Fruit fly (Drosophila melanogaster) whole organism, prepupa: ENCODE results near the gene unc80.

Experiments
- Blimp-1 ChIP-seq: fragments of 200-800 bp; sonication (Bioruptor generic); optimal IDR thresholded peaks from 3 replicates; lab custom pipeline; 2017; ENCODE audit warnings: missing biosample characterization, missing genetic modification characterization, mild to moderate bottlenecking, moderate library complexity, missing genetic modification reagents
- CG10631 ChIP-seq: fragments of 200-800 bp; sonication (Bioruptor generic); optimal IDR thresholded peaks from 2 replicates; lab custom pipeline; 2016; ENCODE audit warnings: missing biosample characterization, missing genetic modification characterization
- CG10669 ChIP-seq: fragments of 200-800 bp; sonication (Bioruptor generic); optimal IDR thresholded peaks from 3 replicates; lab custom pipeline; 2018; ENCODE audit warnings: missing biosample characterization, mild to moderate bottlenecking, missing genetic modification characterization, moderate library complexity
- CG15336 ChIP-seq: fragments of 200-800 bp; sonication (Bioruptor generic); IDR thresholded peaks from 2 replicates; pipeline ENCODE4 v1.3.6; 2022; ENCODE audit warnings: missing biosample characterization, missing genetic modification characterization
- CG1621 ChIP-seq: fragments of 200-800 bp; sonication (Bioruptor generic); optimal IDR thresholded peaks from 3 replicates; lab custom pipeline; 2018; ENCODE audit warnings: missing biosample characterization, mild to moderate bottlenecking, missing genetic modification characterization
- CG16779 ChIP-seq: fragments of 200-800 bp; sonication (Bioruptor generic); optimal IDR thresholded peaks from 3 replicates; lab custom pipeline; 2017; ENCODE audit warnings: missing biosample characterization, mild to moderate bottlenecking, missing genetic modification characterization
- CG34406 ChIP-seq: fragments of 200-800 bp; sonication (Bioruptor generic); optimal IDR thresholded peaks from 3 replicates; lab custom pipeline; 2016; ENCODE audit warnings: missing biosample characterization, missing genetic modification characterization
- CG3919 ChIP-seq: fragments of 200-800 bp; sonication (Bioruptor generic); optimal IDR thresholded peaks from 3 replicates; lab custom pipeline; 2016; ENCODE audit warnings: missing biosample characterization, missing genetic modification characterization
- CG6163 ChIP-seq: fragments of 200-800 bp; sonication (Bioruptor generic); IDR thresholded peaks from 3 replicates; pipeline ENCODE4 v1.3.6; 2022; ENCODE audit warnings: missing biosample characterization, missing genetic modification characterization
- CG6808 ChIP-seq: fragments of 200-800 bp; sonication (Bioruptor generic); optimal IDR thresholded peaks from 3 replicates; lab custom pipeline; 2017; ENCODE audit warnings: missing biosample characterization, missing genetic modification characterization, mild to moderate bottlenecking, moderate library complexity, missing genetic modification reagents
- CG7368 ChIP-seq: fragments of 200-800 bp; sonication (Bioruptor generic); optimal IDR thresholded peaks from 3 replicates; lab custom pipeline; 2016; ENCODE audit warnings: missing biosample characterization, missing genetic modification characterization
- CG8319 ChIP-seq: fragments of 200-800 bp; sonication (Bioruptor generic); optimal IDR thresholded peaks from 3 replicates; lab custom pipeline; 2016; ENCODE audit warnings: missing biosample characterization, missing genetic modification characterization
- Eip78C ChIP-seq: fragments of 200-800 bp; sonication (Bioruptor generic); peaks from one replicate; lab custom pipeline; 2016; ENCODE audit warnings: missing biosample characterization, missing genetic modification characterization
- Eip93F ChIP-seq: fragments of 200-800 bp; sonication (Bioruptor generic); optimal IDR thresholded peaks from 2 replicates; lab custom pipeline; 2016; ENCODE audit warnings: missing biosample characterization, mild to moderate bottlenecking, missing genetic modification characterization
- Ets21C ChIP-seq: fragments of 200-800 bp; sonication (Bioruptor generic); optimal IDR thresholded peaks from 3 replicates; lab custom pipeline; 2016; ENCODE audit warnings: missing biosample characterization, missing genetic modification characterization
- Ets96B ChIP-seq: fragments of 200-800 bp; optimal IDR thresholded peaks from 2 replicates; lab custom pipeline; 2019; ENCODE audit warnings: missing biosample characterization, mild to moderate bottlenecking, missing genetic modification characterization, moderate library complexity
- Gug ChIP-seq: fragments of 200-800 bp; sonication (Bioruptor generic); IDR thresholded peaks from 2 replicates; pipeline ENCODE4 v1.3.6; 2022; ENCODE audit warnings: missing biosample characterization, missing genetic modification characterization
- Hr38 ChIP-seq: sonication (Bioruptor generic); optimal IDR thresholded peaks from 2 replicates; lab custom pipeline; 2016; ENCODE audit warnings: missing biosample characterization, missing genetic modification characterization
- Hr39 ChIP-seq: fragments of 200-800 bp; sonication (Bioruptor generic); optimal IDR thresholded peaks from 2 replicates; lab custom pipeline; 2016; ENCODE audit warnings: missing biosample characterization, missing genetic modification characterization
- Lpt ChIP-seq: fragments of 200-800 bp; sonication (Bioruptor generic); optimal IDR thresholded peaks from 3 replicates; lab custom pipeline; 2016; ENCODE audit warnings: missing biosample characterization, missing genetic modification characterization
- Met ChIP-seq: fragments of 200-800 bp; sonication (Bioruptor generic); optimal IDR thresholded peaks from 3 replicates; lab custom pipeline; 2016; ENCODE audit warnings: missing biosample characterization, missing genetic modification characterization
- OdsH ChIP-seq: fragments of 200-800 bp; sonication (Bioruptor generic); optimal IDR thresholded peaks from 3 replicates; lab custom pipeline; 2016; ENCODE audit warnings: missing biosample characterization, missing genetic modification characterization
- Smox ChIP-seq: fragments of 200-800 bp; sonication (Bioruptor generic); optimal IDR thresholded peaks from 3 replicates; lab custom pipeline; 2016; ENCODE audit warnings: missing biosample characterization, missing genetic modification characterization
- Sox102F ChIP-seq: fragments of 200-800 bp; sonication (Bioruptor generic); optimal IDR thresholded peaks from 2 replicates; lab custom pipeline; 2016; ENCODE audit warnings: missing biosample characterization, mild to moderate bottlenecking, missing genetic modification characterization
- Sox14 ChIP-seq: fragments of 200-800 bp; sonication (Bioruptor generic); optimal IDR thresholded peaks from 3 replicates; lab custom pipeline; 2016; ENCODE audit warnings: missing biosample characterization, missing genetic modification characterization
- achi ChIP-seq: fragments of 200-800 bp; sonication (Bioruptor generic); optimal IDR thresholded peaks from 3 replicates; lab custom pipeline; 2016; ENCODE audit warnings: missing biosample characterization, missing genetic modification characterization
- cyc ChIP-seq: fragments of 200-800 bp; sonication (Bioruptor generic); optimal IDR thresholded peaks from 3 replicates; lab custom pipeline; 2016; ENCODE audit warnings: missing biosample characterization, missing genetic modification characterization
- dsx ChIP-seq: fragments of 200-800 bp; optimal IDR thresholded peaks from 3 replicates; lab custom pipeline; 2019; ENCODE audit warnings: missing biosample characterization, mild to moderate bottlenecking, missing genetic modification characterization, moderate library complexity; ENCODE audit not compliant: poor library complexity, severe bottlenecking
- eg ChIP-seq: fragments of 200-800 bp; sonication (Bioruptor generic); IDR thresholded peaks from 3 replicates; pipeline ENCODE4 v1.3.6; 2022; ENCODE audit warnings: missing biosample characterization, missing genetic modification characterization
- esn ChIP-seq: fragments of 200-800 bp; sonication (Bioruptor generic); optimal IDR thresholded peaks from 2 replicates; lab custom pipeline; 2016; ENCODE audit warnings: missing biosample characterization, mild to moderate bottlenecking, missing genetic modification characterization, moderate library complexity
- fd59A ChIP-seq: fragments of 200-800 bp; sonication (Bioruptor generic); optimal IDR thresholded peaks from 2 replicates; lab custom pipeline; 2017; ENCODE audit warnings: missing biosample characterization, mild to moderate bottlenecking, missing genetic modification characterization, missing genetic modification reagents
- fd85E ChIP-seq: fragments of 200-800 bp; sonication (Bioruptor generic); optimal IDR thresholded peaks from 3 replicates; lab custom pipeline; 2016; ENCODE audit warnings: missing biosample characterization, missing genetic modification characterization
- fkh ChIP-seq: fragments of 200-800 bp; sonication (Bioruptor generic); optimal IDR thresholded peaks from 3 replicates; lab custom pipeline; 2017; ENCODE audit warnings: missing biosample characterization, mild to moderate bottlenecking, missing genetic modification characterization, moderate library complexity
- lz ChIP-seq: fragments of 200-800 bp; sonication (Bioruptor generic); optimal IDR thresholded peaks from 3 replicates; lab custom pipeline; 2016; ENCODE audit warnings: missing biosample characterization, missing genetic modification characterization
- pdm3 ChIP-seq: fragments of 200-800 bp; sonication (Bioruptor generic); optimal IDR thresholded peaks from 3 replicates; lab custom pipeline; 2016; ENCODE audit warnings: missing biosample characterization, missing genetic modification characterization
- svp ChIP-seq: fragments of 200-800 bp; sonication (Bioruptor generic); peaks from one replicate; lab custom pipeline; 2016; ENCODE audit warnings: missing biosample characterization, missing genetic modification characterization
- topi ChIP-seq: fragments of 200-800 bp; sonication (Bioruptor generic); optimal IDR thresholded peaks from 3 replicates; lab custom pipeline; 2016; ENCODE audit warnings: missing biosample characterization, missing genetic modification characterization

unc80 gene

DNA sequence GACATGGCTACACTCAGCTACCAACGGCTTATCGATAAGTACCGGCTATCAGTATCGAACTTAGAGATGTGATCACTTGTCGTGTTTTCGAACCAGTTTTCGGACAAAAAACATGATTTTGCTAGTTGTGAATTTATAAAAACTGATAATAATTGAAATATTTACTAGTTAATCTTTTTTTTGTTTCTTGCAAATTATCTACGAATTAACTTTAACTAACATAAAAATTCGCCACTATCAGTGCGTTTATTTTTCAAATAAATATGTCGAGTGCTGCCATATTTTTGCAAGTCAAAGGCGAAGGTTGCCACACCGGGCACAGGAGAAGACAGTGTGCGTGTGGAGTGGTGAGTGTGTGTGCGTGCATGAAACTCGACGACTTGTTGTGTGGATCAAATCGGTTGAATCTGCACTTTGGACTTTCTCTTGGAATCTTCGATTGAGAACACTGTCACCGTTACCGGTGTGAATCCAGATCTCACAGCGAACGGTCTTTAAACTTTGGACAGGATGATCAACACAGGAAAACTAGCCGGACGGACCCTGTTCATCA lies 15.0 kb downstream of the unc80 start, which contains the start of gene Hsdl2 (continued):
- TF ChIP-seq CG15336 (GFP tag; lab: Robert Waterston, UW), result peak; percentile 69; the same call in 1 of the 2 replicates
- peak; percentile 93 for TF ChIP-seq CG6808
- peak; percentile 63 for TF ChIP-seq achi (GFP tag; lab: Kevin White, UChicago)
- TF ChIP-seq Ets96B (tag; lab: Kevin White, UChicago), result peak; percentile 67
- peak; percentile 92 for TF ChIP-seq CG16779 (tag; lab: Kevin White, UChicago)
- peak; percentile 79 for TF ChIP-seq Lpt (GFP tag; lab: Kevin White, UChicago)
- no peak for TF ChIP-seq CG34406 (GFP tag; lab: Kevin White, UChicago)
- TF ChIP-seq CG8319, result peak; percentile 68
- no peak for TF ChIP-seq Hr38 (GFP tag; lab: Kevin White, UChicago)
- peak; percentile 59 for TF ChIP-seq dsx
- peak; percentile 51 for TF ChIP-seq cyc (GFP tag; lab: Kevin White, UChicago)
- TF ChIP-seq Blimp-1, result peak; percentile 69
- TF ChIP-seq svp (GFP tag; lab: Kevin White, UChicago), result peak; percentile 98
- TF ChIP-seq OdsH (GFP tag; lab: Kevin White, UChicago), result no peak
- TF ChIP-seq Hr39 (GFP tag; lab: Kevin White, UChicago), result peak; percentile 27
- no peak for TF ChIP-seq fkh
- TF ChIP-seq lz (GFP tag; lab: Kevin White, UChicago), result peak; percentile 38
- no peak for TF ChIP-seq esn (GFP tag; lab: Kevin White, UChicago)
- peak; percentile 55 for TF ChIP-seq Ets21C
- peak; percentile 79 for TF ChIP-seq CG7368 (GFP tag; lab: Kevin White, UChicago)
- TF ChIP-seq fd59A (GFP tag; lab: Kevin White, UChicago), result no peak
- TF ChIP-seq Met (GFP tag; lab: Kevin White, UChicago), result peak; percentile 40
- peak; percentile 50 for TF ChIP-seq Sox14 (GFP tag; lab: Kevin White, UChicago)
- peak; percentile 87 for TF ChIP-seq CG3919
- TF ChIP-seq pdm3 (GFP tag; lab: Kevin White, UChicago), result peak; percentile 56
- TF ChIP-seq topi (GFP tag; lab: Kevin White, UChicago), result peak; percentile 64
- TF ChIP-seq CG10631 (GFP tag; lab: Kevin White, UChicago), result no peak
- TF ChIP-seq fd85E (GFP tag; lab: Kevin White, UChicago), result peak; percentile 72
- TF ChIP-seq eg (GFP tag; lab: Robert Waterston, UW), result peak; percentile 78
- peak; percentile 56; the same call in 2 of the 3 replicates for TF ChIP-seq CG6163 (GFP tag; lab: Robert Waterston, UW)
- TF ChIP-seq Gug (GFP tag; lab: Robert Waterston, UW), result no peak
- TF ChIP-seq Sox102F (GFP tag; lab: Kevin White, UChicago), result peak; percentile 48
- TF ChIP-seq Eip93F (GFP tag; lab: Kevin White, UChicago), result peak; percentile 26
- peak; percentile 44 for TF ChIP-seq Smox (GFP tag; lab: Kevin White, UChicago)

DNA sequence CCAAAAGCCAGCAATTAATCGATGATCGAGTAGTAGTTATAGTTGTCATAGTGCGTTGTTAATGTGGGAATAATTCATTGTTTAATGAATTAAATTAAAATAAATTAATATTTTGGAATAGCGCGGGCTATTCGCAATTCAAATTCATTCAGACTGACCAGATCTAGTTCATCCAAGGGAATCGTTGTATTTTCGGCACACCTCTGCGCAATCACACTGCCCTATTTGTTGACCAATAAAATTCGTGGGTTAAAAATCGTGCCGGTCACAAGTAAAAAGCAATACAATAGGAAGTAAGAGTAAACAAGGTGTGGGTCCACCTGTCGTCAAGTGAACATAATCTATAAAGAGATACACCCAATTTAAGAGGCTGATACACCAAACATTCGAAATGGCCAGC lies 16.8 kb downstream of the unc80 start, which contains the start of gene CG12883:
CG12883 (plus strand) TSS at position 273 of the 400 bp plus-strand sequence.
- no peak for TF ChIP-seq CG8319
- TF ChIP-seq Blimp-1, result no peak
- peak; percentile 19 for TF ChIP-seq Sox14 (GFP tag; lab: Kevin White, UChicago)
- TF ChIP-seq Hr39 (GFP tag; lab: Kevin White, UChicago), result no peak
- TF ChIP-seq Ets96B (tag; lab: Kevin White, UChicago), result no peak
- TF ChIP-seq Eip78C (GFP tag; lab: Kevin White, UChicago), result peak; percentile 35
- peak; percentile 49 for TF ChIP-seq svp (GFP tag; lab: Kevin White, UChicago)
- no peak for TF ChIP-seq CG1621 (tag; lab: Kevin White, UChicago)

DNA sequence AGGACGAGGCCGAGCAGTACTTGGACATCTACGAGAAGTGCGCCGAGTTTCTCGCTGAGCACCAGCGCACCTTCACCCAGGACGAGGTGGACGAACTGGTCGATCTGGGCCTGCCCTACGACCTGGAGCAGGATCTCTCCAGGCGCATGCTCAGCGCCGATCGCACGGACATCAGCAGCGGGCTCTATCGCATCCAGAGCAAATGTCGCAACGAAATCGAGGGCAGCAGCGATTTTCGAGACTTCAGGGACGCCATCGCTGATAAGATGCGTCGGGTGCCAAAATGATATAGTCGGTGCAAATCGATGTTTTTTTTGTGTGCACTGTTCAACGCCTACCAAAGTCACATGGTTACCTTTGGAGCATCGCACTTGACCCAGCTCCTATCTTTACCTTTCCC lies 17.4 kb downstream of the unc80 start:
- TF ChIP-seq Eip78C (GFP tag; lab: Kevin White, UChicago) (peak; percentile 47), svp (GFP tag; lab: Kevin White, UChicago) (peak; percentile 89), CG10669 (no peak)
- TF ChIP-seq, all 60 proteins: peak for 2
